Worm (Caenorhabditis elegans): ENCODE results near the gene srx-38.

DNA sequence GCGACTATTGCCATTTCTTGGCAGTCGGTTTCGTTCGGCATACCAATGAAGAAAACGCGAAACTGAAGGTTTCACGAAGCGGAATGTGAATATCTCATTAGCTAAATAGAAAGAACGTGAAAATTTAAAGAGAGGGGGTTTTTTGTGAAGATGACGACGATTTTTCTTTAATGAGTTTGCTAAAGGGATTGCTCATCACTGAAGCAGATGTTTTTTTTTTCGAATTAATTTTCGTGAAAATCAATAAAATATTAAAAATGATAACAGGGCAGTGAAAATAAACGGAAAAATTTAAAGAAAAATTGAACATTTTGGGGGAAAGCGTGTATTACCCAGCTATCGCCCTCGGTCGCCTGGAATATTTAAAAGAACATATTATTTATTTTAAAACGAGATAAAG lies 47.6 kb downstream of the srx-38 start, which contains the start of gene srab-3:
- no peak for TF ChIP-seq med-1 (GFP tag; optimal IDR thresholded peaks at IDR 0.05; ENCODE audit: insufficient read depth)
- TF ChIP-seq T22C8.4 (GFP tag; IDR thresholded peaks at IDR 0.05), result no peak
- TF ChIP-seq flt-1 (GFP tag; IDR thresholded peaks at IDR 0.05), result no peak
- no peak for TF ChIP-seq tab-1 (GFP tag; IDR thresholded peaks at IDR 0.05)
- no peak for TF ChIP-seq ref-1 (GFP tag; conservative IDR thresholded peaks at IDR 0.05)
- TF ChIP-seq cog-1 (tag; optimal IDR thresholded peaks at IDR 0.05), result no peak
- TF ChIP-seq klf-2 (GFP tag; conservative IDR thresholded peaks at IDR 0.05), result no peak

All from whole organism, midembryonic.